Worm (Caenorhabditis elegans): ENCODE data around the gene nkat-3.

- TF ChIP-seq B0261.1 (tag; optimal IDR thresholded peaks at IDR 0.05) (no peak), tlf-1 (GFP tag; optimal IDR thresholded peaks at IDR 0.05) (no peak)
These were observed 33.0 kb upstream of the nkat-3 start for ce11 chrX:15408577-15408976.
